Worm (Caenorhabditis elegans) whole organism, young adult: ENCODE results near the gene mcm-3.

ENCODE experiments used
- C17E4.6 ChIP-seq: fragments of 200-800 bp; sonication (Bioruptor generic); IDR thresholded peaks from 2 replicates; pipeline ENCODE4 v1.3.6; 2022; ENCODE audit warnings: missing genetic modification reagents, missing genetic modification characterization, missing compliant biosample characterization
- D2030.7 ChIP-seq: fragments of 200-800 bp; sonication (Bioruptor generic); IDR thresholded peaks from 2 replicates; pipeline ENCODE4 v1.3.6; 2022; ENCODE audit warnings: missing genetic modification reagents, missing genetic modification characterization, missing compliant biosample characterization
- F10E7.11 ChIP-seq: sonication (generic microtip); optimal IDR thresholded peaks from 2 replicates; lab custom pipeline; 2017; ENCODE audit warnings: mild to moderate bottlenecking, missing genetic modification characterization, moderate library complexity, missing compliant biosample characterization
- F22D6.2 ChIP-seq: sonication (generic microtip); optimal IDR thresholded peaks from 2 replicates; lab custom pipeline; 2016; ENCODE audit warnings: mild to moderate bottlenecking, missing genetic modification characterization, missing compliant biosample characterization
- F33H1.4 ChIP-seq: fragments of 200-800 bp; sonication (Bioruptor generic); IDR thresholded peaks from 2 replicates; pipeline ENCODE4 v1.3.6; 2022; ENCODE audit warnings: missing genetic modification reagents, missing genetic modification characterization, missing compliant biosample characterization
- F37B4.10 ChIP-seq: fragments of 200-800 bp; sonication (Bioruptor generic); IDR thresholded peaks from 2 replicates; pipeline ENCODE4 v1.3.6; 2022; ENCODE audit warnings: missing genetic modification characterization, missing compliant biosample characterization
- F39B2.1 ChIP-seq: fragments of 200-800 bp; sonication (Bioruptor generic); IDR thresholded peaks from 2 replicates; pipeline ENCODE4 v1.3.6; 2022; ENCODE audit warnings: missing genetic modification reagents, missing genetic modification characterization, missing compliant biosample characterization
- F52B5.7 ChIP-seq: sonication (generic microtip); optimal IDR thresholded peaks from 2 replicates; lab custom pipeline; 2016; ENCODE audit warnings: mild to moderate bottlenecking, missing genetic modification characterization, missing compliant biosample characterization
- F57C9.4 ChIP-seq: sonication (generic microtip); optimal IDR thresholded peaks from 2 replicates; lab custom pipeline; 2017; ENCODE audit warnings: mild to moderate bottlenecking, missing genetic modification characterization, missing compliant biosample characterization
- K11D2.4 ChIP-seq: fragments of 200-800 bp; sonication (Bioruptor generic); IDR thresholded peaks from 2 replicates; pipeline ENCODE4 v1.3.6; 2022; ENCODE audit warnings: missing genetic modification reagents, missing genetic modification characterization, missing compliant biosample characterization
- Y56A3A.18 ChIP-seq: fragments of 200-800 bp; sonication (Bioruptor generic); IDR thresholded peaks from 2 replicates; pipeline ENCODE4 v1.3.6; 2022; ENCODE audit warnings: missing genetic modification reagents, missing genetic modification characterization, missing compliant biosample characterization
- Y67H2A.10 ChIP-seq: fragments of 200-800 bp; sonication (Bioruptor generic); conservative IDR thresholded peaks from 2 replicates; pipeline ENCODE4 v1.3.6; 2022; ENCODE audit warnings: missing genetic modification reagents, missing genetic modification characterization, missing compliant biosample characterization
- ama-1 ChIP-seq, 3 experiments: fragments of 150-350 bp in 1 of 3; sonication (generic microtip) in 2 of 3; optimal IDR thresholded peaks; 2 replicates each; lab custom pipeline; 2014 to 2018; ENCODE audit warnings: missing biosample characterization in 2 of 3, missing genetic modification characterization in 2 of 3, missing genetic modification reagents in 2 of 3
- athp-1 ChIP-seq: sonication (generic microtip); optimal IDR thresholded peaks from 2 replicates; lab custom pipeline; 2017; ENCODE audit warnings: mild to moderate bottlenecking, missing genetic modification characterization, missing compliant biosample characterization
- attf-3 ChIP-seq: fragments of 200-800 bp; sonication (Bioruptor generic); conservative IDR thresholded peaks from 2 replicates; pipeline ENCODE4 v1.3.6; 2022; ENCODE audit warnings: missing genetic modification reagents, missing genetic modification characterization, missing compliant biosample characterization
- ceh-27 ChIP-seq: fragments of 200-800 bp; sonication (Bioruptor generic); optimal IDR thresholded peaks from 2 replicates; lab custom pipeline; 2018; ENCODE audit warnings: mild to moderate bottlenecking, missing genetic modification characterization, moderate library complexity, missing compliant biosample characterization
- ceh-79 ChIP-seq: sonication (generic microtip); optimal IDR thresholded peaks from 2 replicates; lab custom pipeline; 2017; ENCODE audit warnings: mild to moderate bottlenecking, missing genetic modification characterization, missing compliant biosample characterization
- chd-7 ChIP-seq: sonication (generic microtip); optimal IDR thresholded peaks from 2 replicates; lab custom pipeline; 2016; ENCODE audit warnings: mild to moderate bottlenecking, missing genetic modification characterization, moderate library complexity, missing compliant biosample characterization
- die-1 ChIP-seq: sonication (generic microtip); optimal IDR thresholded peaks from 2 replicates; lab custom pipeline; 2016; ENCODE audit warnings: missing genotype, mild to moderate bottlenecking, missing genetic modification characterization, missing compliant biosample characterization
- egl-18 ChIP-seq: fragments of 200-800 bp; sonication (Bioruptor generic); IDR thresholded peaks from 2 replicates; pipeline ENCODE4 v1.3.6; 2022; ENCODE audit warnings: missing genetic modification reagents, missing genetic modification characterization, missing compliant biosample characterization
- egrh-3 ChIP-seq: fragments of 200-800 bp; sonication (Bioruptor generic); IDR thresholded peaks from 2 replicates; pipeline ENCODE4 v1.3.6; 2022; ENCODE audit warnings: missing genetic modification reagents, missing genetic modification characterization, missing compliant biosample characterization
- ets-4 ChIP-seq: fragments of 200-800 bp; sonication (Bioruptor generic); optimal IDR thresholded peaks from 2 replicates; lab custom pipeline; 2018; ENCODE audit warnings: mild to moderate bottlenecking, missing genetic modification characterization, missing compliant biosample characterization
- gei-17 ChIP-seq: fragments of 200-800 bp; sonication (Bioruptor generic); optimal IDR thresholded peaks from 2 replicates; lab custom pipeline; 2018; ENCODE audit warnings: mild to moderate bottlenecking, missing genetic modification characterization, missing compliant biosample characterization
- hrde-1 ChIP-seq: sonication (generic microtip); optimal IDR thresholded peaks from 2 replicates; lab custom pipeline; 2016; ENCODE audit warnings: missing genetic modification characterization, mild to moderate bottlenecking, missing compliant biosample characterization, moderate library complexity, missing genotype, missing genetic modification reagents, borderline replicate concordance
- let-526 ChIP-seq: fragments of 200-800 bp; sonication (Bioruptor generic); IDR thresholded peaks from 2 replicates; pipeline ENCODE4 v1.3.6; 2022; ENCODE audit warnings: missing genetic modification reagents, missing genetic modification characterization, missing compliant biosample characterization
- let-607 ChIP-seq, 2 experiments: fragments of 200-800 bp in 1 of 2; sonication (Bioruptor generic) in 1 of 2; sonication (generic microtip) in 1 of 2; optimal IDR thresholded peaks; 2 replicates each; lab custom pipeline; 2016 to 2018; ENCODE audit warnings: mild to moderate bottlenecking in 2 of 2, missing compliant biosample characterization in 2 of 2, missing genetic modification characterization in 2 of 2, moderate library complexity in 2 of 2, missing genotype in 1 of 2
- lsy-27 ChIP-seq: sonication (generic microtip); optimal IDR thresholded peaks from 2 replicates; lab custom pipeline; 2017; ENCODE audit warnings: missing genetic modification characterization, mild to moderate bottlenecking, missing compliant biosample characterization, antibody characterized with exemption, missing genotype, borderline replicate concordance; ENCODE audit not compliant: insufficient read depth
- madf-10 ChIP-seq: sonication (generic microtip); optimal IDR thresholded peaks from 2 replicates; lab custom pipeline; 2016; ENCODE audit warnings: mild to moderate bottlenecking, missing genetic modification characterization, missing compliant biosample characterization
- madf-6 ChIP-seq: fragments of 200-800 bp; sonication (Bioruptor generic); IDR thresholded peaks from 2 replicates; pipeline ENCODE4 v1.3.6; 2022; ENCODE audit warnings: missing genetic modification reagents, missing genetic modification characterization, missing compliant biosample characterization
- mel-28 ChIP-seq: sonication (generic microtip); optimal IDR thresholded peaks from 2 replicates; lab custom pipeline; 2016; ENCODE audit warnings: borderline replicate concordance, mild to moderate bottlenecking, missing genetic modification characterization, missing compliant biosample characterization
- nhr-120 ChIP-seq: fragments of 200-800 bp; sonication (Bioruptor generic); IDR thresholded peaks from 2 replicates; pipeline ENCODE4 v1.3.6; 2022; ENCODE audit warnings: missing genetic modification characterization, missing compliant biosample characterization
- nhr-27 ChIP-seq: fragments of 200-800 bp; sonication (Bioruptor generic); optimal IDR thresholded peaks from 2 replicates; lab custom pipeline; 2018; ENCODE audit warnings: mild to moderate bottlenecking, missing genetic modification characterization, moderate library complexity, missing compliant biosample characterization
- nhr-80 ChIP-seq: sonication (generic microtip); optimal IDR thresholded peaks from 2 replicates; lab custom pipeline; 2016; ENCODE audit warnings: missing genetic modification characterization, missing compliant biosample characterization
- nhr-90 ChIP-seq: sonication (generic microtip); optimal IDR thresholded peaks from 2 replicates; lab custom pipeline; 2016; ENCODE audit warnings: missing genotype, mild to moderate bottlenecking, missing genetic modification characterization, missing compliant biosample characterization
- pbrm-1 ChIP-seq: fragments of 200-800 bp; sonication (Bioruptor generic); IDR thresholded peaks from 2 replicates; pipeline ENCODE4 v1.3.6; 2022; ENCODE audit warnings: missing genetic modification reagents, missing genetic modification characterization, missing compliant biosample characterization
- repo-1 ChIP-seq: sonication (generic microtip); optimal IDR thresholded peaks from 2 replicates; lab custom pipeline; 2017; ENCODE audit warnings: mild to moderate bottlenecking, missing genetic modification characterization, missing compliant biosample characterization
- sdz-38 ChIP-seq: sonication (generic microtip); optimal IDR thresholded peaks from 2 replicates; lab custom pipeline; 2016; ENCODE audit warnings: missing genotype, missing genetic modification characterization, missing compliant biosample characterization
- snpc-1.1 ChIP-seq: sonication (generic microtip); optimal IDR thresholded peaks from 2 replicates; lab custom pipeline; 2017; ENCODE audit warnings: missing genetic modification characterization, mild to moderate bottlenecking, missing compliant biosample characterization, antibody characterized with exemption, moderate library complexity, missing genotype, missing genetic modification reagents; ENCODE audit not compliant: insufficient read depth
- somi-1 ChIP-seq: fragments of 200-800 bp; sonication (Bioruptor generic); optimal IDR thresholded peaks from 2 replicates; lab custom pipeline; 2018; ENCODE audit warnings: mild to moderate bottlenecking, missing genetic modification characterization, missing compliant biosample characterization
- tbx-9 ChIP-seq: sonication (generic microtip); optimal IDR thresholded peaks from 2 replicates; lab custom pipeline; 2016; ENCODE audit warnings: borderline replicate concordance, missing genetic modification characterization, inconsistent platforms, missing compliant biosample characterization
- tlf-1 ChIP-seq: fragments of 200-800 bp; sonication (Bioruptor generic); optimal IDR thresholded peaks from 2 replicates; lab custom pipeline; 2018; ENCODE audit warnings: mild to moderate bottlenecking, missing genetic modification characterization, missing compliant biosample characterization
- unc-130 ChIP-seq: sonication (generic microtip); optimal IDR thresholded peaks from 2 replicates; lab custom pipeline; 2016; ENCODE audit warnings: missing genetic modification reagents, missing genetic modification characterization, missing compliant biosample characterization
- unc-62 ChIP-seq: fragments of 150-350 bp; optimal IDR thresholded peaks from 2 replicates; lab custom pipeline; 2014; ENCODE audit warnings: missing biosample characterization, missing genetic modification reagents, missing genetic modification characterization
- xnd-1 ChIP-seq: sonication (generic microtip); optimal IDR thresholded peaks from 2 replicates; lab custom pipeline; 2016; ENCODE audit warnings: missing genotype, missing genetic modification reagents, missing genetic modification characterization, missing compliant biosample characterization
- zfh-2 ChIP-seq: fragments of 200-800 bp; sonication (Bioruptor generic); conservative IDR thresholded peaks from 2 replicates; pipeline ENCODE4 v1.3.6; 2022; ENCODE audit warnings: missing genetic modification reagents, missing genetic modification characterization, missing compliant biosample characterization
- ztf-22 ChIP-seq: fragments of 200-800 bp; sonication (Bioruptor generic); optimal IDR thresholded peaks from 2 replicates; lab custom pipeline; 2018; ENCODE audit warnings: mild to moderate bottlenecking, missing genetic modification characterization, moderate library complexity, missing compliant biosample characterization
- ztf-25 ChIP-seq: fragments of 200-800 bp; sonication (Bioruptor generic); IDR thresholded peaks from 2 replicates; pipeline ENCODE4 v1.3.6; 2022; ENCODE audit warnings: missing genetic modification reagents, missing genetic modification characterization, missing compliant biosample characterization
- ztf-26 ChIP-seq: sonication (generic microtip); optimal IDR thresholded peaks from 2 replicates; lab custom pipeline; 2017; ENCODE audit warnings: missing genetic modification characterization, missing compliant biosample characterization

mcm-3 gene

DNA sequence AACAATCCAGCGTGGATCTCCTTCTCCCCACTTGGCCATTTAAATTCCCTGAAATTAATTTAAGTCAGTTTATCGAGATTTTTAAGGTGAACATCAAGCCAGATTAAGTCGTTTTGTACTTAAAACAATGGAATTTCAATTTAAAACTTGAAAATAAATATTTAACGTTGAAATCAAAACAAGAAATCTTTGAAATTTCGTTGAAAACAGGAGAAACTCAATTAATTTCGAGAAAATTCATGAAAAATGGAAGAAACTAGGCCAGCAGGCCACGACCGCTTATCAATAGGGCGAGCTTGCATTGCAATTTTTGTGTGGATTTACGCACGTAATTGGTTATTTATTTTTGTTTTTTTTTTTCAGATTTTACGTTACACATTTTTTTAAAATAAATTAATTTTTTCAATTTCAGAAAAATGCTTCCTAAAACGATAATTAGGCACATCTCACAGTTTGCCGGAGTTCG lies 26.0 kb upstream of the mcm-3 start, which contains the start of the genes ahsa-1 and C01G10.7:
Gene ahsa-1 (minus strand): TSS at position 51 of the 466 bp plus-strand sequence.
Gene C01G10.7 (plus strand): TSS at position 413 of the 466 bp plus-strand sequence.
- no peak for TF ChIP-seq nhr-90
- TF ChIP-seq unc-130 (GFP tag; lab: Kevin White, UChicago) = peak; percentile 96
- TF ChIP-seq ets-4 = no peak
- no peak for TF ChIP-seq F57C9.4 (tag; lab: Kevin White, UChicago)
- TF ChIP-seq let-526 (GFP tag; lab: Robert Waterston, UW) = peak; percentile 90
- TF ChIP-seq C17E4.6 (GFP tag; lab: Robert Waterston, UW) = peak; percentile 48; the same call in 1 of the 2 replicates
- no peak for TF ChIP-seq F10E7.11
- TF ChIP-seq let-607 (tag; optimal IDR thresholded peaks at IDR 0.05; lab: Kevin White, UChicago) = peak in 1 of 2 experiments; percentile 77
- no peak for TF ChIP-seq F37B4.10 (GFP tag; lab: Robert Waterston, UW)
- no peak for TF ChIP-seq tbx-9
- TF ChIP-seq repo-1 (tag; lab: Kevin White, UChicago) = no peak
- TF ChIP-seq D2030.7 (GFP tag; lab: Robert Waterston, UW) = peak; percentile 88
- TF ChIP-seq ceh-79 = peak; percentile 13
- peak; percentile 86 for TF ChIP-seq athp-1 (tag; lab: Kevin White, UChicago)
- TF ChIP-seq ztf-22 (GFP tag; lab: Kevin White, UChicago) = peak; percentile 49
- peak; percentile 92 for TF ChIP-seq ceh-27 (GFP tag; lab: Kevin White, UChicago)
- TF ChIP-seq egl-18 (GFP tag; lab: Robert Waterston, UW) = no peak
- TF ChIP-seq nhr-120 = no peak
- peak; percentile 46 for TF ChIP-seq ztf-26
- TF ChIP-seq unc-62 = no peak
- no peak for TF ChIP-seq lsy-27
- no peak for TF ChIP-seq nhr-27
- TF ChIP-seq F52B5.7 (tag; lab: Kevin White, UChicago) = no peak
- TF ChIP-seq F39B2.1 (GFP tag; lab: Robert Waterston, UW) = no peak
- TF ChIP-seq nhr-80 (tag; lab: Kevin White, UChicago) = peak; percentile 49
- peak; percentile 70 for TF ChIP-seq F33H1.4
- no peak for TF ChIP-seq gei-17 (GFP tag; lab: Kevin White, UChicago)
- 0 out of 2 replicates have a peak, but pooled peaks have one; percentile 55 for TF ChIP-seq K11D2.4
- TF ChIP-seq madf-6 = peak; percentile 79
- peak; percentile 23 for TF ChIP-seq hrde-1
- TF ChIP-seq tlf-1 (GFP tag; lab: Kevin White, UChicago) = peak; percentile 86
- no peak for TF ChIP-seq ama-1 (optimal IDR thresholded peaks at IDR 0.05; lab: Kevin White, UChicago)
- TF ChIP-seq ama-1 (GFP tag; optimal IDR thresholded peaks at IDR 0.05; lab: Kevin White, UChicago) = no peak
- peak; percentile 71; the same call in 1 of the 2 replicates for TF ChIP-seq ztf-25 (GFP tag; lab: Robert Waterston, UW)
- TF ChIP-seq madf-10 (tag; lab: Kevin White, UChicago) = peak; percentile 87
- TF ChIP-seq zfh-2 (GFP tag; lab: Robert Waterston, UW) = no peak
- TF ChIP-seq somi-1 (GFP tag; lab: Kevin White, UChicago) = no peak
- no peak for TF ChIP-seq chd-7 (tag; lab: Kevin White, UChicago)
- TF ChIP-seq pbrm-1 = peak; percentile 87; the same call in 1 of the 2 replicates
- TF ChIP-seq snpc-1.1 (tag; lab: Kevin White, UChicago) = peak; percentile 74
- peak; percentile 19 for TF ChIP-seq xnd-1 (tag; lab: Kevin White, UChicago)
- TF ChIP-seq Y67H2A.10 = peak; percentile 74
- peak; percentile 52 for TF ChIP-seq F22D6.2 (tag; lab: Kevin White, UChicago)
- TF ChIP-seq attf-3 (GFP tag; lab: Robert Waterston, UW) = peak; percentile 69
- no peak for TF ChIP-seq sdz-38 (tag; lab: Kevin White, UChicago)
- no peak for TF ChIP-seq Y56A3A.18
- no peak for TF ChIP-seq die-1 (tag; lab: Kevin White, UChicago)
- TF ChIP-seq egrh-3 (GFP tag; lab: Robert Waterston, UW) = peak; percentile 55; the same call in 1 of the 2 replicates
- peak; percentile 57 for TF ChIP-seq mel-28 (tag; lab: Kevin White, UChicago)
